Fruit fly (Drosophila melanogaster) whole organism, wandering third instar larva: Measurements from ENCODE around the gene Vps26.

Experiments
- CrebA ChIP-seq: fragments of 200-800 bp; sonication (Bioruptor generic); optimal IDR thresholded peaks from 2 replicates; lab custom pipeline; 2016; ENCODE audit warnings: missing biosample characterization, mild to moderate bottlenecking, missing genetic modification characterization, borderline replicate concordance
- Dfd ChIP-seq: fragments of >200 bp; optimal IDR thresholded peaks from 2 replicates; lab custom pipeline; 2017; ENCODE audit warnings: missing biosample characterization, missing genetic modification characterization
- Hnf4 ChIP-seq: fragments of 200-800 bp; sonication (Bioruptor generic); optimal IDR thresholded peaks from 2 replicates; lab custom pipeline; 2016; ENCODE audit warnings: missing biosample characterization, mild to moderate bottlenecking, missing genetic modification characterization
- Jra ChIP-seq: sonication (Bioruptor generic); optimal IDR thresholded peaks from 2 replicates; lab custom pipeline; 2016; ENCODE audit warnings: missing biosample characterization, missing genetic modification characterization
- OdsH ChIP-seq: fragments of 200-800 bp; sonication (Bioruptor generic); optimal IDR thresholded peaks from 2 replicates; lab custom pipeline; 2016; ENCODE audit warnings: missing biosample characterization, mild to moderate bottlenecking, missing genetic modification characterization
- brk ChIP-seq: fragments of 200-800 bp; sonication (Bioruptor generic); optimal IDR thresholded peaks from 2 replicates; lab custom pipeline; 2016; ENCODE audit warnings: missing biosample characterization, mild to moderate bottlenecking, missing genetic modification characterization
- dmrt93B ChIP-seq: fragments of 200-800 bp; sonication (Bioruptor generic); optimal IDR thresholded peaks from 2 replicates; lab custom pipeline; 2018; ENCODE audit warnings: missing biosample characterization, mild to moderate bottlenecking, missing genetic modification characterization
- ey ChIP-seq: fragments of 200-800 bp; sonication (Bioruptor generic); optimal IDR thresholded peaks from 2 replicates; lab custom pipeline; 2016; ENCODE audit warnings: missing biosample characterization, missing genetic modification characterization
- fru ChIP-seq: fragments of 200-800 bp; sonication (Bioruptor generic); optimal IDR thresholded peaks from 3 replicates; lab custom pipeline; 2016; ENCODE audit warnings: missing biosample characterization, mild to moderate bottlenecking, missing genetic modification characterization
- h ChIP-seq: fragments of 200-800 bp; sonication (Bioruptor generic); optimal IDR thresholded peaks from 3 replicates; lab custom pipeline; 2016; ENCODE audit warnings: missing biosample characterization, mild to moderate bottlenecking, missing genetic modification characterization
- pan ChIP-seq: fragments of >200 bp; optimal IDR thresholded peaks from 2 replicates; lab custom pipeline; 2017
- tai ChIP-seq: sonication (Bioruptor generic); optimal IDR thresholded peaks from 2 replicates; lab custom pipeline; 2016; ENCODE audit warnings: missing biosample characterization, missing genetic modification characterization

DNA sequence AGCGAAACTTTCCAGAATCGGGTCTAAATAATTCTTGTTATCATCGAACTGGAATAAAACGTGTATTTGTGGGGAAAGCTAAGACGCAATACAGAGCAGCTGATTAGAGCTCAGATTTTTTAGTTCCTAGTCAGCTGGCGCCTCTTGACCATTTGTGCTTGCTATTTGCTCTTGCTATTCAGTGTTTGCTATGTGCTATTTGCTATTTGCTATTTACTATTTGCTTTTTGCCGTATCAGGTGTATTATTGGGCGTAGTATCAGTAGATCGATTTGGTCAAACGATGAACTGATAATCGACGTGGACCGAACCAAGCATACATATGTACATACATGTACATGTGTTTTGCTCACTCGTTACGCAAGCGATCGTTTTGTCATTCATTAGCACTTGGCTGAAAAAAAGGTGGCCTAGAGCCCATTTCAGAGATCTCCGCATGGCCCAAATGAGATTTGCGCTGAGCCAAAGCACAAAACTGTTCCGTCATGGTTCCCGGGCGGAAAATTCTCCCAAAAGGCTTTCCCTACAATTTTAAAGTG, 28.2 kb upstream of the Vps26 start:
- TF ChIP-seq fru (GFP tag; lab: Kevin White, UChicago) (no peak), tai (GFP tag; lab: Kevin White, UChicago) (no peak), pan (lab: Kevin White, UChicago) (no peak), brk (no peak), Hnf4 (GFP tag; lab: Kevin White, UChicago) (no peak), ey (GFP tag; lab: Kevin White, UChicago) (no peak), dmrt93B (GFP tag; lab: Kevin White, UChicago) (no peak), h (no peak), Jra (no peak), CrebA (GFP tag; lab: Kevin White, UChicago) (no peak), Dfd (no peak), OdsH (GFP tag; lab: Kevin White, UChicago) (no peak)
